Fruit fly (Drosophila melanogaster): ENCODE results near the gene Fum3.

DNA sequence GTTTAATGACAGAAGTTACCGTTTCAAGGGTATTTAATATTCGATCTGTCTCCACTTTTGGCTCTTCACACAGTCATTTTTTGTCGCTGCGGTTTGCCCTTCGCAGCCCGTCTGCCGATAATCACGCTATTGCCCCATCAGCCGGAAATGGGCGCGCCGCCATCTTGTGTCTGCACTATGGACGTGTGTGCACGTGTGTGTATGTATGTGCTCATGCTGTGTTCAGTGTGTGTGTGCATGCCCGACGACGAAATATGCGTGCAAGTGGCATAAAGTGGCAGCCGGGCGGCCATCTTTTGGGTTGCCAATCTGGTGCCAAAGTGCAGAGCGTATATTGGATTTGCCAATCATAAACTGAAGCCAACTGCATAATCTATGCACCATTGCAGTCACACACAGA is 11.2 kb downstream of the Fum3 start:
- TF ChIP-seq fd59A (GFP tag; optimal IDR thresholded peaks at IDR 0.05) (no peak), CG6854 (GFP tag; optimal IDR thresholded peaks at IDR 0.05) (no peak), Sox102F (GFP tag; optimal IDR thresholded peaks at IDR 0.05) (no peak), Blimp-1 (GFP tag; optimal IDR thresholded peaks at IDR 0.05) (no peak), Gug (GFP tag; IDR thresholded peaks at IDR 0.05) (no peak), salr (GFP tag; optimal IDR thresholded peaks at IDR 0.05) (no peak), pdm3 (GFP tag; optimal IDR thresholded peaks at IDR 0.05) (no peak), dac (GFP tag; optimal IDR thresholded peaks at IDR 0.05) (no peak), CG6792 (GFP tag; optimal IDR thresholded peaks at IDR 0.05) (no peak), Lpt (GFP tag; optimal IDR thresholded peaks at IDR 0.05) (no peak)
